Fruit fly (Drosophila melanogaster): ENCODE data around the gene CG43131.

- TF ChIP-seq insv (optimal IDR thresholded peaks at IDR 0.05) (no peak), h (optimal IDR thresholded peaks at IDR 0.05) (no peak), Sin3A (optimal IDR thresholded peaks at IDR 0.05) (no peak)
Measured at dm6 chr3R:5076835-5077710, 31.9 kb downstream of the CG43131 start.
